Fruit fly (Drosophila melanogaster) whole organism, embryonic: ENCODE data around the gene heix.

Experiments
- Asciz ChIP-seq: fragments of 200-800 bp; sonication (Bioruptor generic); optimal IDR thresholded peaks from 2 replicates; lab custom pipeline; 2017; ENCODE audit warnings: missing biosample characterization, mild to moderate bottlenecking, missing genetic modification characterization, missing genetic modification reagents
- BEAF-32 ChIP-seq: fragments of 200-800 bp; sonication (Bioruptor generic); optimal IDR thresholded peaks from 3 replicates; lab custom pipeline; 2017; ENCODE audit warnings: missing biosample characterization, missing genetic modification characterization, mild to moderate bottlenecking, moderate library complexity, missing genetic modification reagents
- CG10431 ChIP-seq: fragments of 200-800 bp; sonication (Bioruptor generic); optimal IDR thresholded peaks from 3 replicates; lab custom pipeline; 2018; ENCODE audit warnings: missing biosample characterization, mild to moderate bottlenecking, missing genetic modification characterization
- CG10462 ChIP-seq: fragments of 200-800 bp; sonication (Bioruptor generic); optimal IDR thresholded peaks from 2 replicates; lab custom pipeline; 2016; ENCODE audit warnings: missing biosample characterization, missing genetic modification characterization
- CG11093 ChIP-seq: fragments of 200-800 bp; sonication (Bioruptor generic); IDR thresholded peaks from 3 replicates; pipeline ENCODE4 v1.3.6; 2022; ENCODE audit warnings: missing biosample characterization, missing genetic modification characterization
- CG11456 ChIP-seq: fragments of 200-800 bp; sonication (Bioruptor generic); IDR thresholded peaks from 3 replicates; pipeline ENCODE4 v1.3.6; 2022; ENCODE audit warnings: missing biosample characterization, missing genetic modification characterization
- CG11504 ChIP-seq: fragments of 200-800 bp; sonication (Bioruptor generic); optimal IDR thresholded peaks from 3 replicates; lab custom pipeline; 2019; ENCODE audit warnings: missing biosample characterization, mild to moderate bottlenecking, missing genetic modification characterization, moderate library complexity
- CG12155 ChIP-seq: fragments of 200-800 bp; sonication (Bioruptor generic); optimal IDR thresholded peaks from 3 replicates; lab custom pipeline; 2016; ENCODE audit warnings: missing biosample characterization, missing genetic modification characterization
- CG12219 ChIP-seq: fragments of 200-800 bp; sonication (Bioruptor generic); optimal IDR thresholded peaks from 3 replicates; lab custom pipeline; 2018; ENCODE audit warnings: missing biosample characterization, mild to moderate bottlenecking, missing genetic modification characterization
- CG1233 ChIP-seq: fragments of 200-800 bp; sonication (Bioruptor generic); optimal IDR thresholded peaks from 4 replicates; lab custom pipeline; 2018; ENCODE audit warnings: missing biosample characterization, mild to moderate bottlenecking, missing genetic modification characterization
- CG12659 ChIP-seq: fragments of 200-800 bp; sonication (Bioruptor generic); optimal IDR thresholded peaks from 3 replicates; lab custom pipeline; 2017; ENCODE audit warnings: mild to moderate bottlenecking, missing biosample characterization, missing genetic modification reagents, missing genetic modification characterization
- CG13424 ChIP-seq: fragments of 200-800 bp; sonication (Bioruptor generic); optimal IDR thresholded peaks from 2 replicates; lab custom pipeline; 2019; ENCODE audit warnings: missing biosample characterization, mild to moderate bottlenecking, missing genetic modification characterization, moderate library complexity
- CG13894 ChIP-seq: fragments of 200-800 bp; sonication (Bioruptor generic); optimal IDR thresholded peaks from 3 replicates; lab custom pipeline; 2018; ENCODE audit warnings: missing biosample characterization, mild to moderate bottlenecking, missing genetic modification characterization, moderate library complexity
- CG15269 ChIP-seq: fragments of 200-800 bp; sonication (Bioruptor generic); optimal IDR thresholded peaks from 2 replicates; lab custom pipeline; 2018; ENCODE audit warnings: missing biosample characterization, mild to moderate bottlenecking, missing genetic modification characterization, moderate library complexity
- CG17802 ChIP-seq: fragments of 200-800 bp; sonication (Bioruptor generic); optimal IDR thresholded peaks from 2 replicates; lab custom pipeline; 2018; ENCODE audit warnings: missing biosample characterization, mild to moderate bottlenecking, missing genetic modification characterization, moderate library complexity
- CG2889 ChIP-seq: fragments of 200-800 bp; sonication (Bioruptor generic); IDR thresholded peaks from 3 replicates; pipeline ENCODE4 v1.3.6; 2022; ENCODE audit warnings: missing biosample characterization, missing genetic modification characterization
- CG3065 ChIP-seq: fragments of 200-800 bp; sonication (Bioruptor generic); optimal IDR thresholded peaks from 2 replicates; lab custom pipeline; 2016; ENCODE audit warnings: missing biosample characterization, missing genetic modification characterization
- CG31365 ChIP-seq: fragments of 200-800 bp; sonication (Bioruptor generic); optimal IDR thresholded peaks from 2 replicates; lab custom pipeline; 2018; ENCODE audit warnings: missing biosample characterization, mild to moderate bottlenecking, missing genetic modification characterization
- CG32532 ChIP-seq: fragments of 200-800 bp; sonication (Bioruptor generic); IDR thresholded peaks from 2 replicates; pipeline ENCODE4 v1.3.6; 2022; ENCODE audit warnings: missing biosample characterization, missing genetic modification characterization
- CG4730 ChIP-seq: fragments of 200-800 bp; sonication (Bioruptor generic); IDR thresholded peaks from 2 replicates; pipeline ENCODE4 v1.3.6; 2022; ENCODE audit warnings: missing biosample characterization, missing genetic modification characterization
- CG4854 ChIP-seq: fragments of 200-800 bp; sonication (Bioruptor generic); optimal IDR thresholded peaks from 2 replicates; lab custom pipeline; 2016; ENCODE audit warnings: missing biosample characterization, missing genetic modification characterization, inconsistent platforms
- CG6683 ChIP-seq: fragments of 200-800 bp; sonication (Bioruptor generic); optimal IDR thresholded peaks from 2 replicates; lab custom pipeline; 2017; ENCODE audit warnings: missing biosample characterization, mild to moderate bottlenecking, missing genetic modification characterization, missing genetic modification reagents
- CG6854 ChIP-seq: fragments of 200-800 bp; sonication (Bioruptor generic); optimal IDR thresholded peaks from 3 replicates; lab custom pipeline; 2017; ENCODE audit warnings: missing biosample characterization, mild to moderate bottlenecking, missing genetic modification characterization
- CG7372 ChIP-seq: fragments of 200-800 bp; sonication (Bioruptor generic); IDR thresholded peaks from 2 replicates; pipeline ENCODE4 v1.3.6; 2022; ENCODE audit warnings: missing biosample characterization, missing genetic modification characterization
- CoRest ChIP-seq: fragments of 200-800 bp; sonication (Bioruptor generic); optimal IDR thresholded peaks from 3 replicates; lab custom pipeline; 2018; ENCODE audit warnings: missing biosample characterization, mild to moderate bottlenecking, missing genetic modification characterization, moderate library complexity
- H2.0 ChIP-seq: fragments of 200-800 bp; sonication (Bioruptor generic); IDR thresholded peaks from 2 replicates; pipeline ENCODE4 v1.3.6; 2022; ENCODE audit warnings: missing biosample characterization, missing genetic modification characterization
- HLH4C ChIP-seq: fragments of 200-800 bp; sonication (Bioruptor generic); IDR thresholded peaks from 3 replicates; pipeline ENCODE4 v1.3.6; 2022; ENCODE audit warnings: missing biosample characterization, missing genetic modification characterization; ENCODE audit not compliant: partially characterized antibody
- HLH54F ChIP-seq: fragments of 200-800 bp; sonication (Bioruptor generic); optimal IDR thresholded peaks from 3 replicates; lab custom pipeline; 2016; ENCODE audit warnings: missing biosample characterization, missing genetic modification characterization
- HLHmδ ChIP-seq: fragments of 200-800 bp; sonication (Bioruptor generic); optimal IDR thresholded peaks from 2 replicates; lab custom pipeline; 2018; ENCODE audit warnings: missing biosample characterization, mild to moderate bottlenecking, missing genetic modification characterization, moderate library complexity
- Hand ChIP-seq: fragments of 200-800 bp; sonication (Bioruptor generic); optimal IDR thresholded peaks from 2 replicates; lab custom pipeline; 2017; ENCODE audit warnings: mild to moderate bottlenecking, missing biosample characterization, missing genetic modification reagents, missing genetic modification characterization
- Lim3 ChIP-seq: fragments of 200-800 bp; sonication (Bioruptor generic); IDR thresholded peaks from 2 replicates; pipeline ENCODE4 v1.3.6; 2022; ENCODE audit warnings: missing biosample characterization, missing genetic modification characterization
- Mrtf ChIP-seq: fragments of 200-800 bp; sonication (Bioruptor generic); IDR thresholded peaks from 3 replicates; pipeline ENCODE4 v1.3.6; 2022; ENCODE audit warnings: missing biosample characterization, missing genetic modification characterization
- Neu2 ChIP-seq: fragments of 200-800 bp; sonication (Bioruptor generic); optimal IDR thresholded peaks from 3 replicates; lab custom pipeline; 2016; ENCODE audit warnings: missing biosample characterization, missing genetic modification characterization, borderline replicate concordance
- PHDP ChIP-seq: fragments of 200-800 bp; sonication (Bioruptor generic); optimal IDR thresholded peaks from 3 replicates; lab custom pipeline; 2018; ENCODE audit warnings: missing biosample characterization, mild to moderate bottlenecking, missing genetic modification characterization, moderate library complexity
- al ChIP-seq: fragments of 200-800 bp; sonication (Bioruptor generic); IDR thresholded peaks from 2 replicates; pipeline ENCODE4 v1.3.6; 2022; ENCODE audit warnings: missing biosample characterization, missing genetic modification characterization
- ato ChIP-seq: fragments of 200-800 bp; sonication (Bioruptor generic); IDR thresholded peaks from 2 replicates; pipeline ENCODE4 v1.3.6; 2022; ENCODE audit warnings: missing biosample characterization, missing genetic modification characterization; ENCODE audit not compliant: partially characterized antibody
- caup ChIP-seq: fragments of 200-800 bp; sonication (Bioruptor generic); optimal IDR thresholded peaks from 3 replicates; lab custom pipeline; 2017; ENCODE audit warnings: missing biosample characterization, mild to moderate bottlenecking, missing genetic modification characterization, moderate library complexity; ENCODE audit not compliant: severe bottlenecking
- cg ChIP-seq: fragments of 200-800 bp; sonication (Bioruptor generic); optimal IDR thresholded peaks from 3 replicates; lab custom pipeline; 2019; ENCODE audit warnings: missing biosample characterization, mild to moderate bottlenecking, missing genetic modification characterization, moderate library complexity
- chif ChIP-seq, 2 experiments: fragments of 200-800 bp; sonication (Bioruptor generic); optimal IDR thresholded peaks; 3 replicates each; lab custom pipeline; 2016; ENCODE audit warnings: missing biosample characterization in 2 of 2, missing genetic modification characterization in 2 of 2
- croc ChIP-seq: fragments of 200-800 bp; sonication (Bioruptor generic); conservative IDR thresholded peaks from 3 replicates; pipeline ENCODE4 v1.3.6; 2022; ENCODE audit warnings: missing biosample characterization, missing genetic modification characterization
- cwo ChIP-seq: fragments of 200-800 bp; sonication (Bioruptor generic); optimal IDR thresholded peaks from 3 replicates; lab custom pipeline; 2017; ENCODE audit warnings: missing biosample characterization, missing genetic modification characterization, mild to moderate bottlenecking, moderate library complexity, missing genetic modification reagents
- danr ChIP-seq: fragments of 200-800 bp; sonication (Bioruptor generic); IDR thresholded peaks from 2 replicates; pipeline ENCODE4 v1.3.6; 2022; ENCODE audit warnings: missing biosample characterization, missing genetic modification characterization
- dmrt99B ChIP-seq: fragments of 200-800 bp; sonication (Bioruptor generic); optimal IDR thresholded peaks from 2 replicates; lab custom pipeline; 2018; ENCODE audit warnings: missing biosample characterization, mild to moderate bottlenecking, missing genetic modification characterization, moderate library complexity
- lab ChIP-seq: fragments of 200-800 bp; sonication (Bioruptor generic); optimal IDR thresholded peaks from 3 replicates; lab custom pipeline; 2017; ENCODE audit warnings: missing biosample characterization, missing genetic modification characterization, mild to moderate bottlenecking, moderate library complexity, missing genetic modification reagents
- nerfin-1 ChIP-seq: fragments of 200-800 bp; sonication (Bioruptor generic); optimal IDR thresholded peaks from 3 replicates; lab custom pipeline; 2019; ENCODE audit warnings: missing biosample characterization, mild to moderate bottlenecking, missing genetic modification characterization, moderate library complexity
- seq ChIP-seq: fragments of 200-800 bp; sonication (Bioruptor generic); IDR thresholded peaks from 2 replicates; pipeline ENCODE4 v1.3.6; 2022; ENCODE audit warnings: missing biosample characterization, missing genetic modification characterization
- sima ChIP-seq: fragments of 200-800 bp; sonication (Bioruptor generic); optimal IDR thresholded peaks from 2 replicates; lab custom pipeline; 2016; ENCODE audit warnings: missing biosample characterization, missing genetic modification characterization
- trem ChIP-seq: fragments of 200-800 bp; optimal IDR thresholded peaks from 3 replicates; lab custom pipeline; 2019; ENCODE audit warnings: missing biosample characterization, mild to moderate bottlenecking, missing genetic modification characterization, moderate library complexity

The heix gene

DNA sequence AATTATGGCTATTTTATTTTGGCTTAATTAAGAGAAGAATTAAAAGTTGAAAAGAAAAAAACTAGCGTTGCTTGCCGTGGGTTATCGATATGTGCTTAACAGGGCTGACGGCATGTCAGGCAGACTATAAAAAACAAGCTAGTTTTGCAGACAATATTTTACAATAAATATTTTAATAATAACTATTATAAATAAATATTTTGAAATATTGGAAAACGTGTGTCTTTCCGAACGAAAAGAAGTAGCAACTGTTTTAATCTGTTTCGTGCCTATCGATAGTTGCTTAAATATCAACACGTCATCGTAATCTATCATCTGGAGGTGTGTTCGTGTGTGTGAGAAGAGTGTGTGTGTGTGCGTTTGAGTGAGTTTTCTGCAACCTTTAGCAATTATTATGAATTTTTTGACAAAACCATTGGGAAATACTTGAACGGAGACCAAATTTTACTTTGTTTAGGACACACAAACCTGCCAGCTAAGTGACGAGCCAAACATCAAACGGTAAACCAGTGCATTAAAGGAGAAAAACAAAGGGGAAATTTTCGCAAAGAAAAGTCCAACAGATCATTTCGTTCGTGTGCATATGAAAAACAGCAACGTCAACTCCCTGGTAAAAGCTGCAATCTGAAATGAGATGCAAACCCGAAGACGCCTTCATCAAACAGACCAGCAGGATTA is 7.5 kb upstream of the heix start, which contains the start of the genes CG5861 and Syx5 (continued):
- TF ChIP-seq CG12155 (GFP tag; lab: Kevin White, UChicago) = peak; percentile 24
- no peak for TF ChIP-seq danr (GFP tag; lab: Robert Waterston, UW)
- TF ChIP-seq CG15269 = no peak
- no peak for TF ChIP-seq CG3065
- no peak for TF ChIP-seq CG4854 (GFP tag; lab: Kevin White, UChicago)
- peak; percentile 78; the same call in 1 of the 2 replicates for TF ChIP-seq ato
- no peak for TF ChIP-seq CG12219 (GFP tag; lab: Kevin White, UChicago)
- no peak for TF ChIP-seq Mrtf (GFP tag; lab: Robert Waterston, UW)
- peak; percentile 68 for TF ChIP-seq CG13424 (tag; lab: Kevin White, UChicago)
- TF ChIP-seq BEAF-32 (GFP tag; lab: Kevin White, UChicago) = peak; percentile 86
- no peak for TF ChIP-seq CG17802 (tag; lab: Kevin White, UChicago)
- no peak for TF ChIP-seq H2.0 (GFP tag; lab: Robert Waterston, UW)
- peak; percentile 51 for TF ChIP-seq caup
- peak; percentile 81 for TF ChIP-seq CG12659 (GFP tag; lab: Kevin White, UChicago)
- no peak for TF ChIP-seq HLH54F (GFP tag; lab: Kevin White, UChicago)
- peak; percentile 54; the same call in 1 of the 2 replicates for TF ChIP-seq CG4730 (GFP tag; lab: Robert Waterston, UW)
- TF ChIP-seq seq (GFP tag; lab: Robert Waterston, UW) = no peak
- 0 out of 2 replicates have a peak, but pooled peaks have one; percentile 30 for TF ChIP-seq CG7372 (GFP tag; lab: Robert Waterston, UW)
- no peak for TF ChIP-seq Neu2 (GFP tag; lab: Kevin White, UChicago)
- TF ChIP-seq CG10462 (GFP tag; lab: Kevin White, UChicago) = no peak
- no peak for TF ChIP-seq HLHmδ
- TF ChIP-seq cwo (GFP tag; lab: Kevin White, UChicago) = peak; percentile 13
- peak; percentile 40 for TF ChIP-seq nerfin-1 (tag; lab: Kevin White, UChicago)
- TF ChIP-seq PHDP (tag; lab: Kevin White, UChicago) = peak; percentile 57
- no peak for TF ChIP-seq sima (GFP tag; lab: Kevin White, UChicago)
- no peak for TF ChIP-seq chif (GFP tag; optimal IDR thresholded peaks at IDR 0.05; lab: Kevin White, UChicago)
- TF ChIP-seq HLH4C (GFP tag; lab: Robert Waterston, UW) = peak; percentile 91
- no peak for TF ChIP-seq CG31365 (tag; lab: Kevin White, UChicago)
- no peak for TF ChIP-seq croc (GFP tag; lab: Robert Waterston, UW)
- no peak for TF ChIP-seq CG6854
- peak; percentile 86 for TF ChIP-seq trem
- peak; percentile 70; the same call in 2 of the 3 replicates for TF ChIP-seq CG11456 (GFP tag; lab: Robert Waterston, UW)
- peak; percentile 72 for TF ChIP-seq CoRest
- TF ChIP-seq CG13894 = no peak
- peak; percentile 60 for TF ChIP-seq al
- TF ChIP-seq CG11093 = no peak
- TF ChIP-seq CG10431 = no peak
- peak; percentile 14 for TF ChIP-seq Asciz
- TF ChIP-seq lab (GFP tag; lab: Kevin White, UChicago) = peak; percentile 81
- TF ChIP-seq CG6683 = no peak
- no peak for TF ChIP-seq Lim3 (GFP tag; lab: Robert Waterston, UW)
- TF ChIP-seq dmrt99B (tag; lab: Kevin White, UChicago) = no peak
- TF ChIP-seq cg = peak; percentile 93
- no peak for TF ChIP-seq CG2889 (GFP tag; lab: Robert Waterston, UW)
- TF ChIP-seq CG32532 (GFP tag; lab: Robert Waterston, UW) = peak; percentile 78; the same call in 1 of the 2 replicates
- no peak for TF ChIP-seq Hand (GFP tag; lab: Kevin White, UChicago)
- no peak for TF ChIP-seq CG11504 (tag; lab: Kevin White, UChicago)
- peak; percentile 29 for TF ChIP-seq CG1233 (GFP tag; lab: Kevin White, UChicago)
